Worm (Caenorhabditis elegans): ENCODE data around the gene srlf-23.

DNA sequence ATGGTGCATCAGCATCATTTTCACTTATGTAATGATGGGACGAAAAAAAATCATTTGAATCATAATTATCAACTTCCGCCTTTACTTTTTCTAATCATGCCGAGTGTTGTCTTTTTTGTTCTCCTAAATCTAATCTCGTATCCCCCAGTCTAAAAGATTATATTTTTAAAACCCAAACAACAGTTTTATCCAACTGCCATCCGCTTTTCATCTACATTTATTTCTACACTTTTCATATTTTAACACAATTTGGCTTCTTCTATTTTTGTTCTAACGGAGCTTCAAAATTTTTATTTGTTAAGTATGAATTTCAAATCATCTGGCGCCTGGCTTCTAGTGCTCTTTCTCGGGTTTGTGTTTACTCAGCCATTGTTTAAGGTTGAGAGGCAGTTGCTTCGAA, 41.2 kb downstream of the srlf-23 start, which contains the start of gene K09C6.3:
- TF ChIP-seq lir-3 (tag; optimal IDR thresholded peaks at IDR 0.05) (no peak), zag-1 (tag; optimal IDR thresholded peaks at IDR 0.05) (no peak), nhr-41 (GFP tag; IDR thresholded peaks at IDR 0.05) (no peak), Y48G9A.11 (GFP tag; IDR thresholded peaks at IDR 0.05) (no peak), madf-5 (GFP tag; IDR thresholded peaks at IDR 0.05) (no peak), fkh-10 (GFP tag; optimal IDR thresholded peaks at IDR 0.05) (no peak), nhr-77 (tag; optimal IDR thresholded peaks at IDR 0.05) (no peak), ZK546.5 (tag; optimal IDR thresholded peaks at IDR 0.05) (no peak), daf-19 (GFP tag; conservative IDR thresholded peaks at IDR 0.05) (no peak), ztf-7 (tag; optimal IDR thresholded peaks at IDR 0.05) (no peak)
